Worm (Caenorhabditis elegans): ENCODE measurements around the gene wnk-1.

The wnk-1 gene

ce11 chrIV:9199939-9200202 is at the start of gene wnk-1:
wnk-1 (plus strand) TSS chrIV:9200103.
- no peak for TF ChIP-seq tbx-2 (tag; optimal IDR thresholded peaks at IDR 0.05)
- TF ChIP-seq lin-39 (tag; optimal IDR thresholded peaks at IDR 0.05), result no peak
- no peak for TF ChIP-seq zag-1 (tag; optimal IDR thresholded peaks at IDR 0.05)

ce11 chrIV:9150175-9150574 is 49.7 kb upstream of the wnk-1 start, which contains the start of gene F23B2.7:
F23B2.7 (plus strand) TSS chrIV:9150475.
- no peak for TF ChIP-seq nhr-23 (tag; optimal IDR thresholded peaks at IDR 0.05)
- TF ChIP-seq jun-1 (tag; optimal IDR thresholded peaks at IDR 0.05), result no peak
- TF ChIP-seq ztf-4 (tag; optimal IDR thresholded peaks at IDR 0.05), result no peak
- no peak for TF ChIP-seq mdl-1 (tag; optimal IDR thresholded peaks at IDR 0.05)
- no peak for TF ChIP-seq lin-39 (tag; optimal IDR thresholded peaks at IDR 0.05)
- no peak for TF ChIP-seq nhr-12 (tag; optimal IDR thresholded peaks at IDR 0.05)
- TF ChIP-seq fkh-2 (tag; optimal IDR thresholded peaks at IDR 0.05), result no peak
- no peak for TF ChIP-seq eor-1 (tag; optimal IDR thresholded peaks at IDR 0.05)
- TF ChIP-seq skn-1 (tag; optimal IDR thresholded peaks at IDR 0.05), result no peak
- TF ChIP-seq egl-5 (tag; optimal IDR thresholded peaks at IDR 0.05), result no peak
- no peak for TF ChIP-seq nhr-11 (tag; optimal IDR thresholded peaks at IDR 0.05)
- TF ChIP-seq sea-2 (GFP tag; optimal IDR thresholded peaks at IDR 0.05), result no peak
- TF ChIP-seq ZK546.5 (tag; optimal IDR thresholded peaks at IDR 0.05), result no peak
- TF ChIP-seq ceh-16 (tag; optimal IDR thresholded peaks at IDR 0.05), result no peak

- TF ChIP-seq hmg-11 (tag; optimal IDR thresholded peaks at IDR 0.05) (no peak), mdl-1 (tag; optimal IDR thresholded peaks at IDR 0.05) (no peak), tbx-2 (tag; optimal IDR thresholded peaks at IDR 0.05) (no peak), zag-1 (tag; optimal IDR thresholded peaks at IDR 0.05) (no peak), nfya-1 (tag; optimal IDR thresholded peaks at IDR 0.05; ENCODE audit: insufficient read depth) (no peak)
These were observed 45.6 kb upstream of the wnk-1 start, which contains the start of gene F23B2.10 for ce11 chrIV:9154263-9154662. F23B2.10 (minus strand) TSS chrIV:9154363.

- TF ChIP-seq nfya-1 (tag; optimal IDR thresholded peaks at IDR 0.05; ENCODE audit: insufficient read depth), result no peak
- peak; percentile 92 for TF ChIP-seq elt-2 (tag; optimal IDR thresholded peaks at IDR 0.05)
- peak; percentile 18 for TF ChIP-seq pha-4 (tag; optimal IDR thresholded peaks at IDR 0.05)
- TF ChIP-seq pqm-1 (tag; optimal IDR thresholded peaks at IDR 0.05), result peak; percentile 70
- peak; percentile 12 for TF ChIP-seq jun-1 (tag; optimal IDR thresholded peaks at IDR 0.05)
- no peak for TF ChIP-seq nhr-11 (tag; optimal IDR thresholded peaks at IDR 0.05)
These were observed 40.7 kb upstream of the wnk-1 start, which contains the start of gene pcp-3 for ce11 chrIV:9158969-9159800. pcp-3 (minus strand) TSS chrIV:9159019.

- peak; percentile 95 for TF ChIP-seq elt-2 (tag; optimal IDR thresholded peaks at IDR 0.05)
- TF ChIP-seq skn-1 (tag; optimal IDR thresholded peaks at IDR 0.05), result peak; percentile 62
- TF ChIP-seq pqm-1 (tag; optimal IDR thresholded peaks at IDR 0.05), result peak; percentile 93
- no peak for TF ChIP-seq nfya-1 (tag; optimal IDR thresholded peaks at IDR 0.05; ENCODE audit: insufficient read depth)
- TF ChIP-seq jun-1 (tag; optimal IDR thresholded peaks at IDR 0.05), result peak; percentile 56
- TF ChIP-seq daf-12 (tag; optimal IDR thresholded peaks at IDR 0.05), result no peak
These were observed 40.0 kb upstream of the wnk-1 start for ce11 chrIV:9159863-9160262.

- TF ChIP-seq nhr-28 (tag; optimal IDR thresholded peaks at IDR 0.05) (no peak), lin-15B (tag; optimal IDR thresholded peaks at IDR 0.05) (no peak), snpc-4 (tag; optimal IDR thresholded peaks at IDR 0.05) (no peak), aly-2 (tag; optimal IDR thresholded peaks at IDR 0.05) (no peak), nhr-11 (tag; optimal IDR thresholded peaks at IDR 0.05) (no peak), ztf-4 (tag; optimal IDR thresholded peaks at IDR 0.05) (no peak), lin-39 (tag; optimal IDR thresholded peaks at IDR 0.05) (no peak)
These were observed 34.9 kb upstream of the wnk-1 start, which contains the start of gene pcp-2 for ce11 chrIV:9165027-9165426. pcp-2 (minus strand) TSS chrIV:9165127.

ce11 chrIV:9165681-9166080 is 34.2 kb upstream of the wnk-1 start, which contains the start of gene C07C7.3:
C07C7.3 (plus strand) TSS chrIV:9166051.
- TF ChIP-seq pqm-1 (tag; optimal IDR thresholded peaks at IDR 0.05) (peak; percentile 26), skn-1 (tag; optimal IDR thresholded peaks at IDR 0.05) (peak; percentile 55), elt-2 (tag; optimal IDR thresholded peaks at IDR 0.05) (peak; percentile 85), mdl-1 (tag; optimal IDR thresholded peaks at IDR 0.05) (no peak)

All from whole organism, L3 larva.